Worm (Caenorhabditis elegans): ENCODE measurements around the gene C56A3.4.

ce11 chrV:13593083-13593482 lies 41.5 kb upstream of the C56A3.4 start, which contains the start of gene F53F4.4:
- TF ChIP-seq ztf-4 (tag; optimal IDR thresholded peaks at IDR 0.05) (no peak), elt-3 (tag; optimal IDR thresholded peaks at IDR 0.05) (no peak), R02D3.7 (tag; optimal IDR thresholded peaks at IDR 0.05) (no peak), pha-4 (tag; optimal IDR thresholded peaks at IDR 0.05) (no peak), ceh-9 (tag; optimal IDR thresholded peaks at IDR 0.05) (no peak), ztf-11 (tag; optimal IDR thresholded peaks at IDR 0.05) (no peak), lsy-12 (tag; optimal IDR thresholded peaks at IDR 0.05) (no peak), lin-39 (tag; optimal IDR thresholded peaks at IDR 0.05) (no peak), nhr-12 (tag; optimal IDR thresholded peaks at IDR 0.05) (no peak), zag-1 (tag; optimal IDR thresholded peaks at IDR 0.05) (no peak)
